Worm (Caenorhabditis elegans) whole organism, L4 larva: ENCODE results near the gene K07C5.13.
A peak's percentile ranks its signal among the peaks of the same experiment; 100 is the strongest.

Experiments used
- D1046.2 ChIP-seq: fragments of 200-800 bp; sonication (Bioruptor generic); IDR thresholded peaks from 2 replicates; pipeline ENCODE4 v1.3.6; 2022; ENCODE audit warnings: missing genetic modification characterization, missing compliant biosample characterization
- F37D6.2 ChIP-seq: sonication (generic microtip); optimal IDR thresholded peaks from 2 replicates; lab custom pipeline; 2016; ENCODE audit warnings: mild to moderate bottlenecking, missing genetic modification characterization, missing compliant biosample characterization
- ZK337.2 ChIP-seq: fragments of 200-800 bp; sonication (Bioruptor generic); IDR thresholded peaks from 2 replicates; pipeline ENCODE4 v1.3.6; 2022; ENCODE audit warnings: missing genetic modification reagents, missing genetic modification characterization, missing compliant biosample characterization
- aha-1 ChIP-seq: fragments of 150-350 bp; peaks from one replicate; lab custom pipeline; 2014; ENCODE audit warnings: missing biosample characterization, missing genetic modification characterization
- aly-2 ChIP-seq: sonication (generic microtip); optimal IDR thresholded peaks from 2 replicates; lab custom pipeline; 2018; ENCODE audit warnings: missing biosample characterization, missing genetic modification characterization
- ama-1 ChIP-seq: fragments of 150-350 bp; optimal IDR thresholded peaks from 2 replicates; lab custom pipeline; 2014; ENCODE audit warnings: inconsistent platforms, mixed read lengths
- ceh-44 ChIP-seq: fragments of 200-800 bp; sonication (Bioruptor generic); IDR thresholded peaks from 2 replicates; pipeline ENCODE4 v1.3.6; 2022; ENCODE audit warnings: missing genetic modification reagents, missing genetic modification characterization, missing compliant biosample characterization
- ceh-62 ChIP-seq: sonication (generic microtip); optimal IDR thresholded peaks from 2 replicates; lab custom pipeline; 2017; ENCODE audit warnings: missing biosample characterization, missing genetic modification characterization
- cey-2 ChIP-seq: sonication (generic microtip); optimal IDR thresholded peaks from 3 replicates; lab custom pipeline; 2017; ENCODE audit warnings: missing genetic modification characterization, mild to moderate bottlenecking, missing compliant biosample characterization, antibody characterized with exemption, borderline replicate concordance; ENCODE audit not compliant: insufficient read depth
- ctbp-1 ChIP-seq: fragments of 200-800 bp; sonication (Bioruptor generic); IDR thresholded peaks from 2 replicates; pipeline ENCODE4 v1.3.6; 2022; ENCODE audit warnings: missing genetic modification reagents, missing genetic modification characterization, missing compliant biosample characterization
- daf-12 ChIP-seq: fragments of 150-350 bp; optimal IDR thresholded peaks from 2 replicates; lab custom pipeline; 2014; ENCODE audit warnings: missing biosample characterization, missing genetic modification reagents, missing genetic modification characterization
- daf-19 ChIP-seq: fragments of 200-800 bp; sonication (Bioruptor generic); conservative IDR thresholded peaks from 2 replicates; pipeline ENCODE4 v1.3.6; 2022; ENCODE audit warnings: missing genetic modification characterization, missing compliant biosample characterization
- dmd-6 ChIP-seq: fragments of 200-800 bp; sonication (Bioruptor generic); IDR thresholded peaks from 2 replicates; pipeline ENCODE4 v1.3.6; 2022; ENCODE audit warnings: missing genetic modification reagents, missing genetic modification characterization, missing compliant biosample characterization
- dmd-9 ChIP-seq: fragments of 200-800 bp; sonication (Bioruptor generic); IDR thresholded peaks from 2 replicates; pipeline ENCODE4 v1.3.6; 2022; ENCODE audit warnings: missing genetic modification reagents, missing genetic modification characterization, missing compliant biosample characterization
- fos-1 ChIP-seq: fragments of 150-350 bp; optimal IDR thresholded peaks from 2 replicates; lab custom pipeline; 2014; ENCODE audit warnings: missing biosample characterization, missing genetic modification characterization
- hlh-11 ChIP-seq: fragments of 200-800 bp; sonication (Bioruptor generic); optimal IDR thresholded peaks from 2 replicates; lab custom pipeline; 2018; ENCODE audit warnings: mild to moderate bottlenecking, missing genetic modification characterization, missing compliant biosample characterization
- jun-1 ChIP-seq: fragments of 150-350 bp; optimal IDR thresholded peaks from 2 replicates; lab custom pipeline; 2014; ENCODE audit warnings: missing biosample characterization, missing genetic modification reagents, missing genetic modification characterization
- lim-7 ChIP-seq: fragments of 200-800 bp; sonication (Bioruptor generic); IDR thresholded peaks from 2 replicates; pipeline ENCODE4 v1.3.6; 2022; ENCODE audit warnings: missing genetic modification characterization, missing compliant biosample characterization
- lin-39 ChIP-seq: fragments of 150-350 bp; optimal IDR thresholded peaks from 2 replicates; lab custom pipeline; 2014; ENCODE audit warnings: missing biosample characterization, missing genetic modification reagents, missing genetic modification characterization
- mep-1 ChIP-seq: fragments of 150-350 bp; sonication (generic microtip); optimal IDR thresholded peaks from 3 replicates; lab custom pipeline; 2014; ENCODE audit warnings: missing biosample characterization, missing genetic modification characterization
- mxl-3 ChIP-seq: fragments of 200-800 bp; sonication (Bioruptor generic); optimal IDR thresholded peaks from 2 replicates; lab custom pipeline; 2018; ENCODE audit warnings: mild to moderate bottlenecking, missing genetic modification characterization, missing compliant biosample characterization
- nhr-10 ChIP-seq: fragments of 150-350 bp; optimal IDR thresholded peaks from 2 replicates; lab custom pipeline; 2014; ENCODE audit warnings: missing biosample characterization, missing genetic modification characterization
- nhr-28 ChIP-seq: fragments of 150-350 bp; optimal IDR thresholded peaks from 2 replicates; lab custom pipeline; 2014; ENCODE audit warnings: missing biosample characterization, missing genetic modification characterization
- nhr-76 ChIP-seq: fragments of 150-350 bp; optimal IDR thresholded peaks from 2 replicates; lab custom pipeline; 2014; ENCODE audit warnings: missing biosample characterization, missing genetic modification characterization
- nhr-77 ChIP-seq: fragments of 150-350 bp; optimal IDR thresholded peaks from 2 replicates; lab custom pipeline; 2014; ENCODE audit warnings: missing biosample characterization, missing genetic modification characterization
- sdz-12 ChIP-seq: fragments of 200-800 bp; sonication (Bioruptor generic); optimal IDR thresholded peaks from 2 replicates; lab custom pipeline; 2018; ENCODE audit warnings: mild to moderate bottlenecking, missing genetic modification characterization, missing compliant biosample characterization
- set-16 ChIP-seq: fragments of 200-800 bp; sonication (Bioruptor generic); IDR thresholded peaks from 2 replicates; pipeline ENCODE4 v1.3.6; 2022; ENCODE audit warnings: missing genetic modification reagents, missing genetic modification characterization, missing compliant biosample characterization
- skn-1 ChIP-seq: fragments of 150-350 bp; optimal IDR thresholded peaks from 2 replicates; lab custom pipeline; 2014; ENCODE audit warnings: missing biosample characterization, missing genetic modification characterization
- snpc-1.2 ChIP-seq: fragments of 200-800 bp; sonication (Bioruptor generic); IDR thresholded peaks from 2 replicates; pipeline ENCODE4 v1.3.6; 2022; ENCODE audit warnings: missing genetic modification reagents, missing genetic modification characterization, missing compliant biosample characterization
- spr-1 ChIP-seq: sonication (generic microtip); optimal IDR thresholded peaks from 2 replicates; lab custom pipeline; 2016; ENCODE audit warnings: mild to moderate bottlenecking, missing genetic modification characterization, missing compliant biosample characterization
- tra-1 ChIP-seq: fragments of 200-800 bp; sonication (Bioruptor generic); IDR thresholded peaks from 2 replicates; pipeline ENCODE4 v1.3.6; 2022; ENCODE audit warnings: missing genetic modification reagents, missing genetic modification characterization, missing compliant biosample characterization
- unc-130 ChIP-seq: sonication (generic microtip); optimal IDR thresholded peaks from 2 replicates; lab custom pipeline; 2016; ENCODE audit warnings: missing genetic modification reagents, missing genetic modification characterization, missing compliant biosample characterization
- unc-39 ChIP-seq: sonication (generic microtip); optimal IDR thresholded peaks from 2 replicates; lab custom pipeline; 2017; ENCODE audit warnings: missing biosample characterization, missing genetic modification characterization
- unc-62 ChIP-seq, 3 experiments: fragments of 150-350 bp in 1 of 3; sonication (generic microtip); optimal IDR thresholded peaks in 2 of 3; peaks in 1 of 3; 1 replicate in 1 of 3; 2 replicates in 2 of 3; lab custom pipeline; 2014 to 2017; ENCODE audit warnings: missing biosample characterization in 3 of 3, missing genetic modification characterization in 3 of 3, missing genetic modification reagents in 3 of 3, missing genotype in 1 of 3
- zfp-3 ChIP-seq: fragments of 200-800 bp; sonication (Bioruptor generic); conservative IDR thresholded peaks from 2 replicates; pipeline ENCODE4 v1.3.6; 2022; ENCODE audit warnings: missing genetic modification reagents, missing genetic modification characterization, missing compliant biosample characterization
- zip-2 ChIP-seq: fragments of 150-350 bp; optimal IDR thresholded peaks from 2 replicates; lab custom pipeline; 2014; ENCODE audit warnings: missing biosample characterization, missing genetic modification characterization
- ztf-11 ChIP-seq: fragments of 150-350 bp; optimal IDR thresholded peaks from 2 replicates; lab custom pipeline; 2014; ENCODE audit warnings: missing biosample characterization, missing genetic modification characterization

The K07C5.13 gene

ce11 chrV:10381726-10382125 lies 39.9 kb downstream of the K07C5.13 start, which contains the start of gene abu-1 (continued):
- TF ChIP-seq nhr-76 (tag; lab: Kevin White, UChicago): no peak
- TF ChIP-seq ceh-62 (tag; lab: Kevin White, UChicago): no peak

ce11 chrV:10382142-10382541 lies 40.3 kb downstream of the K07C5.13 start, which contains the start of gene pqn-2:
Gene pqn-2 (plus strand): TSS chrV:10382442.
- TF ChIP-seq hlh-11 (tag; lab: Kevin White, UChicago): no peak
- no peak for TF ChIP-seq snpc-1.2 (GFP tag; lab: Robert Waterston, UW)
- TF ChIP-seq fos-1 (tag; lab: Kevin White, UChicago): no peak
- TF ChIP-seq dmd-6 (GFP tag; lab: Robert Waterston, UW): no peak
- TF ChIP-seq dmd-9 (GFP tag; lab: Robert Waterston, UW): no peak
- TF ChIP-seq lim-7: no peak
- no peak for TF ChIP-seq set-16
- TF ChIP-seq ceh-62 (tag; lab: Kevin White, UChicago): no peak
- no peak for TF ChIP-seq spr-1
- TF ChIP-seq ceh-44 (GFP tag; lab: Robert Waterston, UW): no peak
- no peak for TF ChIP-seq mep-1
- no peak for TF ChIP-seq unc-130 (GFP tag; lab: Kevin White, UChicago)
- TF ChIP-seq jun-1 (tag; lab: Kevin White, UChicago): no peak
- no peak for TF ChIP-seq ctbp-1 (GFP tag; lab: Robert Waterston, UW)
- no peak for TF ChIP-seq D1046.2 (GFP tag; lab: Robert Waterston, UW)
- no peak for TF ChIP-seq ama-1 (lab: Kevin White, UChicago)
- no peak for TF ChIP-seq aly-2 (tag; lab: Kevin White, UChicago)
- no peak for TF ChIP-seq sdz-12
- no peak for TF ChIP-seq zfp-3
- TF ChIP-seq tra-1 (GFP tag; lab: Robert Waterston, UW): no peak
- TF ChIP-seq, all 104 proteins: peak for 0

- TF ChIP-seq F37D6.2 (tag; lab: Kevin White, UChicago) (no peak), nhr-10 (tag; lab: Kevin White, UChicago) (no peak), aha-1 (tag; lab: Kevin White, UChicago) (no peak), zip-2 (no peak), daf-19 (GFP tag; lab: Robert Waterston, UW) (no peak), ZK337.2 (GFP tag; lab: Robert Waterston, UW) (no peak), mxl-3 (GFP tag; lab: Kevin White, UChicago) (no peak), cey-2 (tag; lab: Kevin White, UChicago) (no peak), dmd-9 (GFP tag; lab: Robert Waterston, UW) (no peak), daf-12 (no peak), lin-39 (no peak), nhr-77 (tag; lab: Kevin White, UChicago) (no peak), jun-1 (tag; lab: Kevin White, UChicago) (no peak)
These were observed 42.1 kb downstream of the K07C5.13 start, which contains the start of gene spe-10 for ce11 chrV:10383950-10384349. Gene spe-10 (plus strand): TSS chrV:10384250.

ce11 chrV:10387412-10387811 lies 45.6 kb downstream of the K07C5.13 start:
- no peak for TF ChIP-seq unc-39 (tag; lab: Kevin White, UChicago)
- TF ChIP-seq nhr-28 (tag; lab: Kevin White, UChicago): peak; percentile 31
- no peak for TF ChIP-seq ztf-11
- TF ChIP-seq unc-62 (GFP tag; optimal IDR thresholded peaks at IDR 0.05 in 1 of 2; lab: Kevin White, UChicago): peak in 1 of 2 experiments; percentile 2
- no peak for TF ChIP-seq unc-62 (tag; optimal IDR thresholded peaks at IDR 0.05; lab: Kevin White, UChicago)

ce11 chrV:10388318-10388717 lies 46.5 kb downstream of the K07C5.13 start, which contains the start of gene AC3.5:
Gene AC3.5 (plus strand): TSS chrV:10388527.
- TF ChIP-seq mxl-3 (GFP tag; lab: Kevin White, UChicago) (peak; percentile 12), skn-1 (tag; lab: Kevin White, UChicago) (no peak), nhr-28 (tag; lab: Kevin White, UChicago) (peak; percentile 88), unc-62 (GFP tag; optimal IDR thresholded peaks at IDR 0.05 in 1 of 2; lab: Kevin White, UChicago) (peak in 1 of 2 experiments; percentile 56), unc-62 (tag; optimal IDR thresholded peaks at IDR 0.05; lab: Kevin White, UChicago) (no peak), dmd-9 (GFP tag; lab: Robert Waterston, UW) (no peak)
